Fruit fly (Drosophila melanogaster): ENCODE data around the gene CG4842.

The CG4842 gene

dm6 chr3L:16407815-16408608 lies 39.8 kb downstream of the CG4842 start (continued):
- TF ChIP-seq CG8281 (tag; optimal IDR thresholded peaks at IDR 0.05), result no peak
- TF ChIP-seq CrebB (tag; optimal IDR thresholded peaks at IDR 0.05), result no peak
- no peak for TF ChIP-seq lov (optimal IDR thresholded peaks at IDR 0.05)
- TF ChIP-seq lov (GFP tag; IDR thresholded peaks at IDR 0.05), result no peak
- TF ChIP-seq Sry-β (GFP tag; optimal IDR thresholded peaks at IDR 0.05), result no peak
- no peak for TF ChIP-seq PHDP (tag; optimal IDR thresholded peaks at IDR 0.05)
- TF ChIP-seq zf30C (GFP tag; optimal IDR thresholded peaks at IDR 0.05), result no peak
- TF ChIP-seq seq (GFP tag; IDR thresholded peaks at IDR 0.05), result peak; percentile 49; the same call in 1 of the 2 replicates
- TF ChIP-seq CG1603 (tag; optimal IDR thresholded peaks at IDR 0.05), result no peak
- no peak for TF ChIP-seq luna (GFP tag; optimal IDR thresholded peaks at IDR 0.05)
- TF ChIP-seq CG3838 (GFP tag; optimal IDR thresholded peaks at IDR 0.05), result no peak
- no peak for TF ChIP-seq CG18011 (GFP tag; optimal IDR thresholded peaks at IDR 0.05)
- TF ChIP-seq ken (GFP tag; IDR thresholded peaks at IDR 0.05), result no peak
- TF ChIP-seq sr (GFP tag; IDR thresholded peaks at IDR 0.05), result no peak
- no peak for TF ChIP-seq CG7271 (tag; optimal IDR thresholded peaks at IDR 0.05)
- no peak for TF ChIP-seq sima (GFP tag; optimal IDR thresholded peaks at IDR 0.05)
- no peak for TF ChIP-seq CG3407 (GFP tag; optimal IDR thresholded peaks at IDR 0.05)
- peak; percentile 47 for TF ChIP-seq Deaf1 (tag; optimal IDR thresholded peaks at IDR 0.05)
- TF ChIP-seq grau (tag; optimal IDR thresholded peaks at IDR 0.05), result peak; percentile 4
- TF ChIP-seq HmgD (GFP tag; optimal IDR thresholded peaks at IDR 0.05), result no peak
- TF ChIP-seq ewg (GFP tag; optimal IDR thresholded peaks at IDR 0.05), result no peak
- no peak for TF ChIP-seq CG17829 (tag; optimal IDR thresholded peaks at IDR 0.05)
- no peak for TF ChIP-seq CG7928 (GFP tag; optimal IDR thresholded peaks at IDR 0.05)
- TF ChIP-seq ttk (GFP tag; IDR thresholded peaks at IDR 0.05), result no peak
- TF ChIP-seq Hmr (GFP tag; optimal IDR thresholded peaks at IDR 0.05), result no peak
- TF ChIP-seq grn (GFP tag; optimal IDR thresholded peaks at IDR 0.05), result no peak
- no peak for TF ChIP-seq ATbp (GFP tag; optimal IDR thresholded peaks at IDR 0.05)
- TF ChIP-seq Awh (GFP tag; IDR thresholded peaks at IDR 0.05), result no peak
- no peak for TF ChIP-seq CG3163 (GFP tag; optimal IDR thresholded peaks at IDR 0.05)
- peak; percentile 56; the same call in 1 of the 4 replicates for TF ChIP-seq chinmo (GFP tag; IDR thresholded peaks at IDR 0.05; ENCODE audit: partially characterized antibody)
- TF ChIP-seq wdn (GFP tag; IDR thresholded peaks at IDR 0.05), result no peak; the same call in 1 of the 2 replicates
- no peak for TF ChIP-seq bsh (GFP tag; optimal IDR thresholded peaks at IDR 0.05)
- no peak for TF ChIP-seq CG11398 (GFP tag; optimal IDR thresholded peaks at IDR 0.05)
- no peak for TF ChIP-seq dmrt11E (tag; optimal IDR thresholded peaks at IDR 0.05)
- TF ChIP-seq D (optimal IDR thresholded peaks at IDR 0.05), result no peak
- TF ChIP-seq D (GFP tag; optimal IDR thresholded peaks at IDR 0.05), result no peak
- 0 out of 2 replicates have a peak, but pooled peaks have one; percentile 11 for TF ChIP-seq CG17328 (GFP tag; IDR thresholded peaks at IDR 0.05)
- TF ChIP-seq sc (optimal IDR thresholded peaks at IDR 0.05), result no peak
- TF ChIP-seq sc (GFP tag; optimal IDR thresholded peaks at IDR 0.05), result no peak
- peak; percentile 85 for TF ChIP-seq sens (GFP tag)
- TF ChIP-seq rib (GFP tag; IDR thresholded peaks at IDR 0.05), result peak; percentile 51; the same call in 1 of the 2 replicates
- no peak for TF ChIP-seq CG7963 (GFP tag; IDR thresholded peaks at IDR 0.05; ENCODE audit: partially characterized antibody)
- TF ChIP-seq TFAM (GFP tag; optimal IDR thresholded peaks at IDR 0.05), result no peak
- peak; percentile 2 for TF ChIP-seq CG33557 (GFP tag; optimal IDR thresholded peaks at IDR 0.05)
- no peak for TF ChIP-seq CG4617 (GFP tag; optimal IDR thresholded peaks at IDR 0.05; ENCODE audit: borderline replicate concordance)
- TF ChIP-seq CG15601 (tag; optimal IDR thresholded peaks at IDR 0.05), result no peak
- TF ChIP-seq CG9876 (GFP tag; optimal IDR thresholded peaks at IDR 0.05), result no peak
- peak; percentile 35 for TF ChIP-seq CG8924 (tag; optimal IDR thresholded peaks at IDR 0.05)
- TF ChIP-seq vfl (GFP tag; optimal IDR thresholded peaks at IDR 0.05), result no peak
- no peak for TF ChIP-seq esg (GFP tag; conservative IDR thresholded peaks at IDR 0.05)

Measured in whole organism, embryonic.